Worm (Caenorhabditis elegans): ENCODE measurements around the gene let-767.

The let-767 gene

DNA sequence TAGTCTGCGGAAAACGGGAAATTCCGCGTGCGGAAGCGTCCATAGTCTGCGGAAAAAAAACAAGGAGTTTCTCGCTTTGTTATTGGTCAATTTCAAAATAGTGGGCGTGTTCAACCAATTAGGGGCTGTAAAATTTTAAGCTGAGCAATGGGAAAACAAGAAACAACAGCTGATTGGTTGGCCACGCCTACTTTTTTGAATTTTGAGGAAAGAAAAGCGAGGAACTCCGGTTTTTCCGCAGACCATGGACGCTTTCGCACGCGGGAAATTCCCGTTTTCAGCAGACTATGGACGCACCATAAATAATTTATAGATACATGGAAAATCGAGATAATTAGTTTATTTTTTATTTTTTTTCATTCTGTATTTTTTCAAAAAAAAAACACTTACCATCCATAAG is 38.1 kb downstream of the let-767 start:
- peak; percentile 53 for TF ChIP-seq nfya-1 (tag; optimal IDR thresholded peaks at IDR 0.05; ENCODE audit: insufficient read depth)

DNA sequence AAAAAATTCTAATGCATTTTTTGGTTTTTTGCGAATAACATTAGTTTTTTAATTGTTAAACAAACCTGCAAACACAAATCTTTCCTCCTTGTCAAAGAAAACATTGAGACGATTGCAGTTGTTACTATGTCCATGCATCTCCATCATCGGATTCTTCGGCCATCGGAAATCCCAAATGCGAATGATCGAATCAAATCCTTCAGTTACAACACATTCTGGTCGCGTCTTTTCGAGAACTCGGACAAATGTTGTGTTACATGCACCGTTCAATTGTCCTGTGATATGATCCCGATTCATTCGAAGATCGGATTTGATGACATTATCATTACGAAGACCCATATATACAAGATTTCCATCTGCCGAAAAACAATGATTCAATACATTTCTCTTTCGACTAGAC is 39.5 kb downstream of the let-767 start:
- TF ChIP-seq hmg-11 (tag; optimal IDR thresholded peaks at IDR 0.05) (no peak), ama-1 (optimal IDR thresholded peaks at IDR 0.05) (peak; percentile 74), tbx-2 (tag; optimal IDR thresholded peaks at IDR 0.05) (no peak)

DNA sequence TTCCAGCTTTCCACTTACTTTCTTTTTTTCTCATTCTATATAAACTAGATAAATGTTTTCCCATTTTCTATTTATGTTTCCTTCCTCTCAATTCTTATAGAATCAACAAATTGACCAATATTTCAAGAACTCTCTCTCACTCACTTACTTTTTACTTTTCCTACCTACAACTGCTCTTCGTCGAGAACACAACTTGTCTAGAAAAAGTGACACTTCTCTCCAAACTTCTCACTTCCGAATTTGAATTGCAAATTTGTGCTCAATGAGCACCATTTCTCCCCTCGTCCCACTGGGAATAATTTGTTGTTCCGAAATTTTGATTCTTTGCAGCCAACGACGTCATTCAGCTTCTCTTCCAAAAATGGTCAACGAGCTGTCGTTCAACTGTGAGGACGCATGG is 41.6 kb downstream of the let-767 start, which contains the start of gene F47D12.3:
F47D12.3 (plus strand) TSS at position 331 of the 400 bp plus-strand sequence.
- TF ChIP-seq mml-1 (tag; optimal IDR thresholded peaks at IDR 0.05) (no peak), lin-39 (tag; optimal IDR thresholded peaks at IDR 0.05) (peak; percentile 27), jun-1 (tag; optimal IDR thresholded peaks at IDR 0.05) (no peak)

DNA sequence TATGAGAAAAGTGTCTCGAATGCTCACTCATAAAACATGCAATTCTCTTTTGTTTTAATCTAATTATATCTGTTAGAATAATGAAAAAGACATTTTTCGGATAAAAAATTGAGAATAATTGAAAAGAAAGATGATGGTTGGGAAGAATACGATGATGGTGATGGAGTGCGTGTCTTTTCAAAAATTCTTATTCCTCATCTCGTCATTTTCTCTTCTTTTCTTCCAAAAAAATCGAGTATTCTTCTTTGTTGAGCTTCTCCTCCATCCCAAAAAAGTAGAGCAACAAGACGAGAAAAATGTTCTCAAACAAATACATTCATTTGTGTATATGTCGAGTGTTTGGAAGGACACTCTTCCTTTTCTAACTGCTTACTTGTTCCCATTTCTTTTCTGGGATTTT is 42.2 kb downstream of the let-767 start:
- no peak for TF ChIP-seq nhr-25 (tag; optimal IDR thresholded peaks at IDR 0.05)
- TF ChIP-seq nhr-77 (tag; optimal IDR thresholded peaks at IDR 0.05): no peak
- TF ChIP-seq skn-1 (tag; optimal IDR thresholded peaks at IDR 0.05): no peak
- no peak for TF ChIP-seq R02D3.7 (tag; optimal IDR thresholded peaks at IDR 0.05)
- no peak for TF ChIP-seq nhr-12 (tag; optimal IDR thresholded peaks at IDR 0.05)
- no peak for TF ChIP-seq ceh-9 (tag; optimal IDR thresholded peaks at IDR 0.05)
- no peak for TF ChIP-seq elt-2 (tag; optimal IDR thresholded peaks at IDR 0.05)
- no peak for TF ChIP-seq pha-4 (tag; optimal IDR thresholded peaks at IDR 0.05)
- TF ChIP-seq nhr-237 (tag; optimal IDR thresholded peaks at IDR 0.05): no peak
- no peak for TF ChIP-seq daf-12 (tag; optimal IDR thresholded peaks at IDR 0.05)

DNA sequence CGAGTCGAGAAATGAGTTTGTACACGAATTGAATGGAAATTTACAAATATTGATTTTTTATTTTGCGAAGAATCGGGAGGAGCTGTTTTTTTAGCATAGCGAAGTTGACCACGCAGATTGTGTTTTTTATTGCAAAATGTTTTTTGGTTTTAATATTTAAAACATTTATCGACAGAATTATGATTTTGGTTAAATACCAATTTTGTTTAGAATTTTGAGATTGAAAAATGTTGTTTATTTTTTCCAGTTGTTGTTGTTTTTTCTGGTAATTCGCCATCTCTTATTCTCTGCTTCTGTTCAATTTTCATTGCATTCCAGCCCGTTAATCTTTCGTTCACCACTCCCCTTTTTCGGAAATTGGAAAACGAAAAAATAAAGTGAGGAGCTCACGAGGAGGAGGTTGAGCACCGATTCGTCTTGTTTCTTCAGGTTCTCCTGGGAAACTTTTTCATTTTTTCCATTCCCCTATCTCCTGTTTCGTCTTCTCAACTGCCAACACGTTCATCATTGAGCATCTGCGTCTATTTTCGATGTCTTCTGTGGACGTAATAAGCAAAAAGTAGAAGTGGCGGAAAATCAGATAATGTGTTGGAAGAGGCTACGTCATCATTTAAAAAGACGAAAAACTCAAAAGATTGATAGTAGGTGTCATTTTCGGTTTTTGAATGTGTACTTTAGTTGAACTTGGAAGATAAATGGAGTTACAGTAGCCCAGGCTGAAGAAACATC is 43.6 kb downstream of the let-767 start, which contains the start of gene F47D12.7:
F47D12.7 (minus strand) TSS at position 51 of the 729 bp plus-strand sequence.
- TF ChIP-seq R02D3.7 (tag; optimal IDR thresholded peaks at IDR 0.05) (no peak), nhr-76 (tag; optimal IDR thresholded peaks at IDR 0.05) (no peak), jun-1 (tag; optimal IDR thresholded peaks at IDR 0.05) (no peak), elt-1 (tag; optimal IDR thresholded peaks at IDR 0.05) (peak; percentile 42)

DNA sequence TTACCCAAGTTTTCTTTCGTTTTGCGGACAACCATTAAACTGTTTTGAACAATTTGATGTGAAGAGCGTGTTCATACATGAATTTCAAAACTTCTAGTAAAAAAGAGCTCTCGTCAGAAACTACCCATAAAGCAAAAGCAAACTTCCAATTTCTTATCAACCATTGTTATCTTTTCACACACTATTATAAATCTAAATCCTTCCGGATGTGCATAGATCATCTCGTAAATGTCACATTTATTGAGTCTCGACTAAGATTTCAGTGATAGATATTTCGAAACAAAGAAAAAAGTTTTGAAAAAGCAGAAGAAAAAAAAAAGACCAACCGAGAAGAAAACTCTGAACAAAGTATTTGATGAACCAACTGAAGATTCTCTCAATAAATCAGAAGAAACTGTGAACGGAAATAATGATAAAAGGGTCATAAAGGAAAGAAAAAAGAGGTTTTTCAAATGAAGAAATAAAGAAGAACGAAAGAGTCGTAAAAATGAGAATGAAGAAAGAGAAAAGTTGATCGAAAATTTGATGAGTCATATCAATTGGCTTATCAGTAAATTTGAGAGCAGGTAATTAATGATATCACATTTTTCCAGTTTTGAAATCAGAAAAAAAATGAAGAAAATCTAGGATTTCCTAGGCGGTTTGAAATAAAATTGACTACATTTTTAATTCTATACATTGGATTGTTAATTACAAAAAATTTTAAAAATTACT is 49.1 kb downstream of the let-767 start:
- TF ChIP-seq ceh-28 (tag; optimal IDR thresholded peaks at IDR 0.05) (no peak), lin-39 (tag; optimal IDR thresholded peaks at IDR 0.05) (no peak), fos-1 (tag; optimal IDR thresholded peaks at IDR 0.05) (no peak), ztf-11 (tag; optimal IDR thresholded peaks at IDR 0.05) (no peak), lsy-12 (tag; optimal IDR thresholded peaks at IDR 0.05) (no peak), jun-1 (tag; optimal IDR thresholded peaks at IDR 0.05) (peak; percentile 19), pqm-1 (tag; optimal IDR thresholded peaks at IDR 0.05) (peak; percentile 38), ceh-9 (tag; optimal IDR thresholded peaks at IDR 0.05) (no peak), elt-2 (tag; optimal IDR thresholded peaks at IDR 0.05) (peak; percentile 74), nhr-237 (tag; optimal IDR thresholded peaks at IDR 0.05) (no peak), elt-1 (tag; optimal IDR thresholded peaks at IDR 0.05) (peak; percentile 91)

DNA sequence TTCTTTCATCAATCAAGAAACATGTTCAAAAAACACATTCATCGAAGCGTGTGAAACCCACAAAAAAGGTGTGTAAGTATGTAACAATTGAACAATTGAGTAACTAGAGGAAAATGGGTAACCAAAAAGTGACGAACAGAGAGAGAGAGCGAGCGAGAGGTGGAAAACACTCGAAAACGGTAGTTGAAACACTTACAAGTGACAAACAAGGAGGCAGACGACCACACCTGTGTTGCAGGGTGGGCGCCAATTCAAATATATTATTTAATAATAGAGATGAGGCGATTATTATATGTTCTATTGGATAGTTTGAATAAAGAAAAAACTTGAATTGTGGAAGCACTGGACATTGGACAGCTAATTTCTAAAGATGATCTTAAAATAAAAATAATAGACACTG is 50.4 kb downstream of the let-767 start:
- no peak for TF ChIP-seq ceh-9 (tag; optimal IDR thresholded peaks at IDR 0.05)
- TF ChIP-seq elt-1 (tag; optimal IDR thresholded peaks at IDR 0.05): no peak
- no peak for TF ChIP-seq mdl-1 (tag; optimal IDR thresholded peaks at IDR 0.05)
- TF ChIP-seq nfya-1 (tag; optimal IDR thresholded peaks at IDR 0.05; ENCODE audit: insufficient read depth): peak; percentile 13
- TF ChIP-seq lin-15B (tag; optimal IDR thresholded peaks at IDR 0.05): peak; percentile 76
- no peak for TF ChIP-seq aly-2 (tag; optimal IDR thresholded peaks at IDR 0.05)
- TF ChIP-seq tbx-2 (tag; optimal IDR thresholded peaks at IDR 0.05): no peak
- TF ChIP-seq fkh-10 (GFP tag; optimal IDR thresholded peaks at IDR 0.05): no peak
- TF ChIP-seq elt-2 (tag; optimal IDR thresholded peaks at IDR 0.05): no peak

All from whole organism, L3 larva.